Worm (Caenorhabditis elegans) whole organism, midembryonic: Measurements from ENCODE around the gene nhr-196.

ENCODE experiments used
- T22C8.4 ChIP-seq: fragments of 200-800 bp; sonication (Bioruptor generic); IDR thresholded peaks from 2 replicates; pipeline ENCODE4 v1.3.6; 2022; ENCODE audit warnings: missing genetic modification characterization, missing compliant biosample characterization
- cog-1 ChIP-seq: sonication (generic microtip); optimal IDR thresholded peaks from 2 replicates; lab custom pipeline; 2016; ENCODE audit warnings: missing genetic modification characterization, missing compliant biosample characterization
- flt-1 ChIP-seq: fragments of 200-800 bp; sonication (Bioruptor generic); IDR thresholded peaks from 2 replicates; pipeline ENCODE4 v1.3.6; 2022; ENCODE audit warnings: missing genetic modification characterization, missing compliant biosample characterization
- klf-2 ChIP-seq: fragments of 200-800 bp; sonication (Bioruptor generic); conservative IDR thresholded peaks from 2 replicates; pipeline ENCODE4 v1.3.6; 2022; ENCODE audit warnings: missing genetic modification reagents, missing genetic modification characterization, missing compliant biosample characterization
- med-1 ChIP-seq: sonication (generic microtip); optimal IDR thresholded peaks from 2 replicates; lab custom pipeline; 2017; ENCODE audit warnings: missing genetic modification characterization, mild to moderate bottlenecking, missing compliant biosample characterization, antibody characterized with exemption, missing genetic modification reagents; ENCODE audit not compliant: insufficient read depth
- ref-1 ChIP-seq: fragments of 200-800 bp; sonication (Bioruptor generic); conservative IDR thresholded peaks from 2 replicates; pipeline ENCODE4 v1.3.6; 2022; ENCODE audit warnings: missing genetic modification reagents, missing genetic modification characterization, missing compliant biosample characterization
- tab-1 ChIP-seq: fragments of 200-800 bp; sonication (Bioruptor generic); IDR thresholded peaks from 2 replicates; pipeline ENCODE4 v1.3.6; 2022; ENCODE audit warnings: missing genetic modification characterization, missing compliant biosample characterization
- ztf-23 ChIP-seq: fragments of 200-800 bp; sonication (Bioruptor generic); IDR thresholded peaks from 2 replicates; pipeline ENCODE4 v1.3.6; 2022; ENCODE audit warnings: missing genetic modification reagents, missing genetic modification characterization, missing compliant biosample characterization
- ztf-29 ChIP-seq: fragments of 200-800 bp; sonication (Bioruptor generic); IDR thresholded peaks from 2 replicates; pipeline ENCODE4 v1.3.6; 2022; ENCODE audit warnings: missing genetic modification reagents, missing genetic modification characterization, missing compliant biosample characterization

The nhr-196 gene

ce11 chrV:15733020-15733419 lies 47.5 kb downstream of the nhr-196 start:
- TF ChIP-seq ztf-29 (GFP tag; lab: Robert Waterston, UW) (no peak), ref-1 (GFP tag; lab: Robert Waterston, UW) (no peak), klf-2 (GFP tag; lab: Robert Waterston, UW) (no peak), ztf-23 (GFP tag; lab: Robert Waterston, UW) (no peak), med-1 (GFP tag; lab: Kevin White, UChicago) (no peak), cog-1 (no peak)

DNA sequence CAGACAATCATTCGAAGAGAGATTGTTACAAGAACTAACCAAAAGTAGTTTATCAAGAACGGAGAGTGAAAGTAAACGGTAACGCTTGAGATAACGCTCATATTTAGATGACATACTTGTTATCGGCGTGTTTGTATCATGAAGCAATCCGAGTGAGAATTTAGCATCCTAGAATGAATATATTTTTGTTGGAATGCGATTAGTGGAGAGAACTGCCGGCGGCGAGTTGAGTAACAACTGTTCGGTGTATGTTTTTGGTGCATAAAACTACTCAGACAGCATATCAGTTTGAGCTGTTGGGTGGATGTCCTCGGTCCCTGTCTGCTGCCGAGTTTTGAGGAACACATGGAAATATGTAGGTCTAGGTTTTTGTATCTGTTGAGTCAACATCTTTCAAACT lies 48.1 kb downstream of the nhr-196 start, which contains the start of gene T23D5.3:
Gene T23D5.3 (minus strand): TSS at position 101 of the 400 bp plus-strand sequence.
- no peak for TF ChIP-seq cog-1
- TF ChIP-seq med-1 (GFP tag; lab: Kevin White, UChicago) = no peak
- no peak for TF ChIP-seq flt-1 (GFP tag; lab: Robert Waterston, UW)
- no peak for TF ChIP-seq T22C8.4 (GFP tag; lab: Robert Waterston, UW)
- TF ChIP-seq ztf-23 (GFP tag; lab: Robert Waterston, UW) = no peak

ce11 chrV:15735720-15736119 lies 50.2 kb downstream of the nhr-196 start, which contains the start of gene str-27:
str-27 (minus strand) TSS chrV:15735820.
- no peak for TF ChIP-seq cog-1
- TF ChIP-seq T22C8.4 (GFP tag; lab: Robert Waterston, UW) = no peak
- no peak for TF ChIP-seq ref-1 (GFP tag; lab: Robert Waterston, UW)
- TF ChIP-seq flt-1 (GFP tag; lab: Robert Waterston, UW) = no peak
- TF ChIP-seq klf-2 (GFP tag; lab: Robert Waterston, UW) = no peak
- TF ChIP-seq ztf-29 (GFP tag; lab: Robert Waterston, UW) = no peak
- no peak for TF ChIP-seq med-1 (GFP tag; lab: Kevin White, UChicago)
- no peak for TF ChIP-seq tab-1
- no peak for TF ChIP-seq ztf-23 (GFP tag; lab: Robert Waterston, UW)
